Fruit fly (Drosophila melanogaster) whole organism, embryonic: ENCODE results near the gene Pdh.

Experiments used
- B-H1 ChIP-seq: fragments of 200-800 bp; sonication (Bioruptor generic); IDR thresholded peaks from 3 replicates; pipeline ENCODE4 v1.3.6; 2022; ENCODE audit warnings: missing biosample characterization, missing genetic modification characterization
- BEAF-32 ChIP-seq: fragments of 200-800 bp; sonication (Bioruptor generic); optimal IDR thresholded peaks from 3 replicates; lab custom pipeline; 2017; ENCODE audit warnings: missing biosample characterization, missing genetic modification characterization, mild to moderate bottlenecking, moderate library complexity, missing genetic modification reagents
- BtbVII ChIP-seq: fragments of 200-800 bp; sonication (Bioruptor generic); optimal IDR thresholded peaks from 3 replicates; lab custom pipeline; 2017; ENCODE audit warnings: missing biosample characterization, mild to moderate bottlenecking, missing genetic modification characterization
- CG10209 ChIP-seq: fragments of 200-800 bp; sonication (Bioruptor generic); optimal IDR thresholded peaks from 3 replicates; lab custom pipeline; 2017; ENCODE audit warnings: missing biosample characterization, mild to moderate bottlenecking, missing genetic modification characterization, missing genetic modification reagents
- CG10565 ChIP-seq: fragments of 200-800 bp; sonication (Bioruptor generic); optimal IDR thresholded peaks from 3 replicates; lab custom pipeline; 2016; ENCODE audit warnings: missing biosample characterization, mild to moderate bottlenecking, missing genetic modification characterization
- CG11456 ChIP-seq: fragments of 200-800 bp; sonication (Bioruptor generic); IDR thresholded peaks from 3 replicates; pipeline ENCODE4 v1.3.6; 2022; ENCODE audit warnings: missing biosample characterization, missing genetic modification characterization
- CG15479 ChIP-seq: fragments of 200-800 bp; sonication (Bioruptor generic); optimal IDR thresholded peaks from 3 replicates; lab custom pipeline; 2019; ENCODE audit warnings: missing biosample characterization, mild to moderate bottlenecking, missing genetic modification characterization, moderate library complexity
- CG1603 ChIP-seq: fragments of 200-800 bp; sonication (Bioruptor generic); optimal IDR thresholded peaks from 2 replicates; lab custom pipeline; 2019; ENCODE audit warnings: missing biosample characterization, mild to moderate bottlenecking, missing genetic modification characterization, moderate library complexity
- CG16815 ChIP-seq: fragments of 200-800 bp; sonication (Bioruptor generic); optimal IDR thresholded peaks from 3 replicates; lab custom pipeline; 2017; ENCODE audit warnings: missing biosample characterization, mild to moderate bottlenecking, missing genetic modification characterization
- CG17568 ChIP-seq: fragments of 200-800 bp; sonication (Bioruptor generic); optimal IDR thresholded peaks from 2 replicates; lab custom pipeline; 2018; ENCODE audit warnings: missing biosample characterization, mild to moderate bottlenecking, missing genetic modification characterization, moderate library complexity
- CG17829 ChIP-seq: fragments of 200-800 bp; optimal IDR thresholded peaks from 2 replicates; lab custom pipeline; 2019; ENCODE audit warnings: missing biosample characterization, mild to moderate bottlenecking, missing genetic modification characterization, moderate library complexity
- CG17912 ChIP-seq: fragments of 200-800 bp; sonication (Bioruptor generic); optimal IDR thresholded peaks from 2 replicates; lab custom pipeline; 2018; ENCODE audit warnings: missing biosample characterization, mild to moderate bottlenecking, missing genetic modification characterization
- CG18599 ChIP-seq: fragments of 200-800 bp; sonication (Bioruptor generic); optimal IDR thresholded peaks from 3 replicates; lab custom pipeline; 2017; ENCODE audit warnings: missing biosample characterization, missing genetic modification characterization, mild to moderate bottlenecking, moderate library complexity, missing genetic modification reagents
- CG2116 ChIP-seq: fragments of 200-800 bp; sonication (Bioruptor generic); optimal IDR thresholded peaks from 3 replicates; lab custom pipeline; 2018; ENCODE audit warnings: missing biosample characterization, mild to moderate bottlenecking, missing genetic modification characterization
- CG2875 ChIP-seq: fragments of 200-800 bp; sonication (Bioruptor generic); optimal IDR thresholded peaks from 2 replicates; lab custom pipeline; 2017; ENCODE audit warnings: missing biosample characterization, mild to moderate bottlenecking, missing genetic modification characterization, missing genetic modification reagents
- CG3065 ChIP-seq: fragments of 200-800 bp; sonication (Bioruptor generic); optimal IDR thresholded peaks from 2 replicates; lab custom pipeline; 2016; ENCODE audit warnings: missing biosample characterization, missing genetic modification characterization
- CG32767 ChIP-seq: fragments of 200-800 bp; sonication (Bioruptor generic); IDR thresholded peaks from 2 replicates; pipeline ENCODE4 v1.3.6; 2022; ENCODE audit warnings: missing biosample characterization, missing genetic modification characterization
- CG3281 ChIP-seq: fragments of 200-800 bp; sonication (Bioruptor generic); optimal IDR thresholded peaks from 3 replicates; lab custom pipeline; 2017; ENCODE audit warnings: missing biosample characterization, mild to moderate bottlenecking, missing genetic modification characterization
- CG3847 ChIP-seq: fragments of 200-800 bp; sonication (Bioruptor generic); IDR thresholded peaks from 2 replicates; pipeline ENCODE4 v1.3.6; 2022; ENCODE audit warnings: missing biosample characterization, missing genetic modification characterization
- CG4730 ChIP-seq: fragments of 200-800 bp; sonication (Bioruptor generic); IDR thresholded peaks from 2 replicates; pipeline ENCODE4 v1.3.6; 2022; ENCODE audit warnings: missing biosample characterization, missing genetic modification characterization
- CG6683 ChIP-seq: fragments of 200-800 bp; sonication (Bioruptor generic); optimal IDR thresholded peaks from 2 replicates; lab custom pipeline; 2017; ENCODE audit warnings: missing biosample characterization, mild to moderate bottlenecking, missing genetic modification characterization, missing genetic modification reagents
- CG7372 ChIP-seq: fragments of 200-800 bp; sonication (Bioruptor generic); IDR thresholded peaks from 2 replicates; pipeline ENCODE4 v1.3.6; 2022; ENCODE audit warnings: missing biosample characterization, missing genetic modification characterization
- HLH54F ChIP-seq: fragments of 200-800 bp; sonication (Bioruptor generic); optimal IDR thresholded peaks from 3 replicates; lab custom pipeline; 2016; ENCODE audit warnings: missing biosample characterization, missing genetic modification characterization
- Myb ChIP-seq: fragments of 200-800 bp; sonication (Bioruptor generic); optimal IDR thresholded peaks from 2 replicates; lab custom pipeline; 2016; ENCODE audit warnings: missing biosample characterization, missing genetic modification characterization
- Nf-YB ChIP-seq: fragments of 200-800 bp; sonication (Bioruptor generic); optimal IDR thresholded peaks from 3 replicates; lab custom pipeline; 2019; ENCODE audit warnings: missing biosample characterization, mild to moderate bottlenecking, missing genetic modification characterization, moderate library complexity
- Scr ChIP-seq: fragments of 200-800 bp; sonication (Bioruptor generic); IDR thresholded peaks from 2 replicates; pipeline ENCODE4 v1.3.6; 2022; ENCODE audit warnings: missing biosample characterization, missing genetic modification characterization; ENCODE audit not compliant: partially characterized antibody
- Sry-β ChIP-seq: fragments of 200-800 bp; sonication (Bioruptor generic); optimal IDR thresholded peaks from 2 replicates; lab custom pipeline; 2018; ENCODE audit warnings: missing biosample characterization, mild to moderate bottlenecking, missing genetic modification characterization, moderate library complexity
- chinmo ChIP-seq: fragments of 200-800 bp; sonication (Bioruptor generic); IDR thresholded peaks from 4 replicates; pipeline ENCODE4 v1.3.6; 2022; ENCODE audit warnings: missing biosample characterization, missing genetic modification characterization; ENCODE audit not compliant: partially characterized antibody
- cwo ChIP-seq: fragments of 200-800 bp; sonication (Bioruptor generic); optimal IDR thresholded peaks from 3 replicates; lab custom pipeline; 2017; ENCODE audit warnings: missing biosample characterization, missing genetic modification characterization, mild to moderate bottlenecking, moderate library complexity, missing genetic modification reagents
- emc ChIP-seq: fragments of 200-800 bp; sonication (Bioruptor generic); optimal IDR thresholded peaks from 2 replicates; lab custom pipeline; 2016; ENCODE audit warnings: missing biosample characterization, missing genetic modification characterization
- exex ChIP-seq: fragments of 200-800 bp; sonication (Bioruptor generic); optimal IDR thresholded peaks from 4 replicates; lab custom pipeline; 2018; ENCODE audit warnings: missing biosample characterization, mild to moderate bottlenecking, missing genetic modification characterization, moderate library complexity
- fd3F ChIP-seq: fragments of 200-800 bp; sonication (Bioruptor generic); optimal IDR thresholded peaks from 2 replicates; lab custom pipeline; 2018; ENCODE audit warnings: missing biosample characterization, mild to moderate bottlenecking, missing genetic modification characterization, moderate library complexity
- gcm2 ChIP-seq: fragments of 200-800 bp; sonication (Bioruptor generic); optimal IDR thresholded peaks from 2 replicates; lab custom pipeline; 2016; ENCODE audit warnings: missing biosample characterization, missing genetic modification characterization
- gsb ChIP-seq: fragments of 200-800 bp; sonication (Bioruptor generic); IDR thresholded peaks from 2 replicates; pipeline ENCODE4 v1.3.6; 2022; ENCODE audit warnings: missing biosample characterization, missing genetic modification characterization
- her ChIP-seq: fragments of 200-800 bp; sonication (Bioruptor generic); optimal IDR thresholded peaks from 2 replicates; lab custom pipeline; 2016; ENCODE audit warnings: missing biosample characterization, missing genetic modification characterization
- kni ChIP-seq: fragments of 200-800 bp; sonication (Bioruptor generic); optimal IDR thresholded peaks from 3 replicates; lab custom pipeline; 2017; ENCODE audit warnings: mild to moderate bottlenecking, missing biosample characterization, missing genetic modification reagents, missing genetic modification characterization
- lab ChIP-seq: fragments of 200-800 bp; sonication (Bioruptor generic); optimal IDR thresholded peaks from 3 replicates; lab custom pipeline; 2017; ENCODE audit warnings: missing biosample characterization, missing genetic modification characterization, mild to moderate bottlenecking, moderate library complexity, missing genetic modification reagents
- lmd ChIP-seq: fragments of 200-800 bp; sonication (Bioruptor generic); IDR thresholded peaks from 2 replicates; pipeline ENCODE4 v1.3.6; 2022; ENCODE audit warnings: missing biosample characterization, missing genetic modification characterization
- oc ChIP-seq: fragments of 200-800 bp; sonication (Bioruptor generic); optimal IDR thresholded peaks from 2 replicates; lab custom pipeline; 2018; ENCODE audit warnings: missing biosample characterization, mild to moderate bottlenecking, missing genetic modification characterization, moderate library complexity
- org-1 ChIP-seq: fragments of 200-800 bp; sonication (Bioruptor generic); optimal IDR thresholded peaks from 2 replicates; lab custom pipeline; 2017; ENCODE audit warnings: missing biosample characterization, missing genetic modification characterization
- p53 ChIP-seq: fragments of 200-800 bp; sonication (Bioruptor generic); optimal IDR thresholded peaks from 2 replicates; lab custom pipeline; 2016; ENCODE audit warnings: missing biosample characterization, missing genetic modification characterization
- prd ChIP-seq, 3 experiments: fragments of >200 bp in 2 of 3; fragments of 200-800 bp in 1 of 3; sonication (Bioruptor generic) in 1 of 3; optimal IDR thresholded peaks in 2 of 3; IDR thresholded peaks in 1 of 3; 2 replicates in 2 of 3; 3 replicates in 1 of 3; pipeline versions ENCODE4 v1.3.6 to Lab custom; 2017 to 2022; ENCODE audit warnings: missing biosample characterization in 1 of 3, missing genetic modification characterization in 1 of 3
- pum ChIP-seq: fragments of 200-800 bp; sonication (Bioruptor generic); optimal IDR thresholded peaks from 2 replicates; lab custom pipeline; 2016; ENCODE audit warnings: missing biosample characterization, missing genetic modification characterization
- ro ChIP-seq: fragments of 200-800 bp; sonication (Bioruptor generic); IDR thresholded peaks from 2 replicates; pipeline ENCODE4 v1.3.6; 2022; ENCODE audit warnings: missing biosample characterization, missing genetic modification characterization
- scrt ChIP-seq: fragments of 200-800 bp; sonication (Bioruptor generic); optimal IDR thresholded peaks from 2 replicates; lab custom pipeline; 2018; ENCODE audit warnings: missing biosample characterization, mild to moderate bottlenecking, missing genetic modification characterization, moderate library complexity
- so ChIP-seq: fragments of 200-800 bp; sonication (Bioruptor generic); IDR thresholded peaks from 3 replicates; pipeline ENCODE4 v1.3.6; 2022; ENCODE audit warnings: missing biosample characterization, missing genetic modification characterization
- stwl ChIP-seq: fragments of 200-800 bp; sonication (Bioruptor generic); optimal IDR thresholded peaks from 3 replicates; lab custom pipeline; 2018; ENCODE audit warnings: missing biosample characterization, mild to moderate bottlenecking, missing genetic modification characterization, moderate library complexity
- tll ChIP-seq, 2 experiments: fragments of 200-800 bp in 1 of 2; fragments of >200 bp in 1 of 2; sonication (Bioruptor generic) in 1 of 2; optimal IDR thresholded peaks; 2 replicates each; lab custom pipeline; 2017 to 2019; ENCODE audit warnings: missing biosample characterization in 2 of 2, missing genetic modification characterization in 2 of 2, mild to moderate bottlenecking in 1 of 2, moderate library complexity in 1 of 2
- trh ChIP-seq: fragments of 200-800 bp; sonication (Bioruptor generic); optimal IDR thresholded peaks from 2 replicates; lab custom pipeline; 2016; ENCODE audit warnings: missing biosample characterization, missing genetic modification characterization

Gene Pdh

dm6 chr3L:16309972-16310371 is 44.1 kb downstream of the Pdh start (continued):
- TF ChIP-seq Myb (GFP tag; lab: Kevin White, UChicago) (peak; percentile 38), cwo (GFP tag; lab: Kevin White, UChicago) (peak; percentile 9), B-H1 (GFP tag; lab: Robert Waterston, UW) (no peak), HLH54F (GFP tag; lab: Kevin White, UChicago) (no peak), chinmo (GFP tag; lab: Robert Waterston, UW) (0 out of 4 replicates have a peak, but pooled peaks have one; percentile 24), CG4730 (GFP tag; lab: Robert Waterston, UW) (no peak), Nf-YB (no peak), tll (GFP tag; optimal IDR thresholded peaks at IDR 0.05; lab: Kevin White, UChicago) (no peak), Scr (GFP tag; lab: Robert Waterston, UW) (no peak), Sry-β (no peak), oc (no peak), CG18599 (GFP tag; lab: Kevin White, UChicago) (peak; percentile 42), prd (optimal IDR thresholded peaks at IDR 0.05; lab: Kevin White, UChicago) (no peak), prd (GFP tag; IDR thresholded peaks at IDR 0.05; lab: Robert Waterston, UW) (no peak), CG10565 (no peak), CG1603 (tag; lab: Kevin White, UChicago) (no peak), CG32767 (GFP tag; lab: Robert Waterston, UW) (no peak), CG6683 (GFP tag; lab: Kevin White, UChicago) (no peak), CG2116 (GFP tag; lab: Kevin White, UChicago) (no peak), CG3281 (GFP tag; lab: Kevin White, UChicago) (peak; percentile 27), CG15479 (GFP tag; lab: Kevin White, UChicago) (no peak), ro (GFP tag; lab: Robert Waterston, UW) (no peak), lmd (GFP tag; lab: Robert Waterston, UW) (peak; percentile 39; the same call in 1 of the 2 replicates), CG7372 (GFP tag; lab: Robert Waterston, UW) (0 out of 2 replicates have a peak, but pooled peaks have one; percentile 11), scrt (GFP tag; lab: Kevin White, UChicago) (no peak), CG10209 (GFP tag; lab: Kevin White, UChicago) (no peak), p53 (no peak), CG17829 (tag; lab: Kevin White, UChicago) (no peak), gcm2 (GFP tag; lab: Kevin White, UChicago) (no peak), pum (GFP tag; lab: Kevin White, UChicago) (no peak), CG16815 (peak; percentile 14), her (GFP tag; lab: Kevin White, UChicago) (peak; percentile 40), CG17568 (GFP tag; lab: Kevin White, UChicago) (no peak), so (GFP tag; lab: Robert Waterston, UW) (no peak), BEAF-32 (GFP tag; lab: Kevin White, UChicago) (no peak), gsb (no peak), CG2875 (GFP tag; lab: Kevin White, UChicago) (no peak), CG17912 (GFP tag; lab: Kevin White, UChicago) (no peak), CG11456 (GFP tag; lab: Robert Waterston, UW) (0 out of 3 replicates have a peak, but pooled peaks have one; percentile 50), trh (GFP tag; lab: Kevin White, UChicago) (no peak), kni (GFP tag; lab: Kevin White, UChicago) (no peak), exex (tag; lab: Kevin White, UChicago) (no peak), BtbVII (GFP tag; lab: Kevin White, UChicago) (no peak), emc (GFP tag; lab: Kevin White, UChicago) (no peak), fd3F (GFP tag; lab: Kevin White, UChicago) (no peak), lab (GFP tag; lab: Kevin White, UChicago) (peak; percentile 72), CG3065 (GFP tag; lab: Kevin White, UChicago) (no peak), CG3847 (peak; percentile 26; the same call in 1 of the 2 replicates), stwl (tag; lab: Kevin White, UChicago) (no peak), org-1 (GFP tag; lab: Kevin White, UChicago) (peak; percentile 37)
